Worm (Caenorhabditis elegans) whole organism, early embryonic: ENCODE results near the gene srx-84.

ENCODE experiments used
- B0310.2 ChIP-seq: sonication (generic microtip); optimal IDR thresholded peaks from 2 replicates; lab custom pipeline; 2016; ENCODE audit warnings: mild to moderate bottlenecking, missing genetic modification characterization, missing compliant biosample characterization
- F13C5.2 ChIP-seq: sonication (generic microtip); optimal IDR thresholded peaks from 2 replicates; lab custom pipeline; 2017; ENCODE audit warnings: mild to moderate bottlenecking, missing genetic modification characterization, inconsistent platforms, missing compliant biosample characterization
- aly-1 ChIP-seq: sonication (generic microtip); optimal IDR thresholded peaks from 2 replicates; lab custom pipeline; 2016; ENCODE audit warnings: missing genetic modification characterization, missing compliant biosample characterization
- ama-1 ChIP-seq: fragments of 150-350 bp; optimal IDR thresholded peaks from 2 replicates; lab custom pipeline; 2014
- ceh-13 ChIP-seq: fragments of 200-800 bp; sonication (Bioruptor generic); optimal IDR thresholded peaks from 2 replicates; lab custom pipeline; 2018; ENCODE audit warnings: mild to moderate bottlenecking, missing genetic modification characterization, missing compliant biosample characterization
- ceh-36 ChIP-seq: sonication (generic microtip); optimal IDR thresholded peaks from 2 replicates; lab custom pipeline; 2016; ENCODE audit warnings: missing genetic modification characterization, inconsistent platforms, missing compliant biosample characterization
- ets-7 ChIP-seq: sonication (generic microtip); optimal IDR thresholded peaks from 2 replicates; lab custom pipeline; 2016; ENCODE audit warnings: missing genotype, missing genetic modification characterization, missing compliant biosample characterization
- flt-1 ChIP-seq: fragments of 200-800 bp; sonication (Bioruptor generic); IDR thresholded peaks from 2 replicates; pipeline ENCODE4 v1.3.6; 2022; ENCODE audit warnings: missing genetic modification characterization, missing compliant biosample characterization
- hmbx-1 ChIP-seq: sonication (generic microtip); optimal IDR thresholded peaks from 2 replicates; lab custom pipeline; 2016; ENCODE audit warnings: mild to moderate bottlenecking, missing genetic modification characterization, missing compliant biosample characterization
- hmg-4 ChIP-seq: fragments of 200-800 bp; sonication (Bioruptor generic); optimal IDR thresholded peaks from 2 replicates; lab custom pipeline; 2018; ENCODE audit warnings: mild to moderate bottlenecking, missing genetic modification characterization, missing compliant biosample characterization
- hnd-1 ChIP-seq: sonication (generic microtip); optimal IDR thresholded peaks from 2 replicates; lab custom pipeline; 2016; ENCODE audit warnings: missing genetic modification characterization, missing compliant biosample characterization
- pes-1 ChIP-seq: fragments of 200-800 bp; sonication (Bioruptor generic); IDR thresholded peaks from 2 replicates; pipeline ENCODE4 v1.3.6; 2022; ENCODE audit warnings: missing genetic modification reagents, missing genetic modification characterization, missing compliant biosample characterization
- scrt-1 ChIP-seq: fragments of 200-800 bp; sonication (Bioruptor generic); IDR thresholded peaks from 2 replicates; pipeline ENCODE4 v1.3.6; 2022; ENCODE audit warnings: missing genetic modification characterization, missing compliant biosample characterization
- sea-1 ChIP-seq: fragments of 200-800 bp; sonication (Bioruptor generic); conservative IDR thresholded peaks from 2 replicates; pipeline ENCODE4 v1.3.6; 2022; ENCODE audit warnings: missing genetic modification characterization, missing compliant biosample characterization
- tbx-11 ChIP-seq: fragments of 200-800 bp; sonication (Bioruptor generic); IDR thresholded peaks from 2 replicates; pipeline ENCODE4 v1.3.6; 2022; ENCODE audit warnings: missing genetic modification characterization, missing compliant biosample characterization
- tbx-37 ChIP-seq: fragments of 200-800 bp; sonication (Bioruptor generic); conservative IDR thresholded peaks from 2 replicates; pipeline ENCODE4 v1.3.6; 2022; ENCODE audit warnings: missing genetic modification reagents, missing genetic modification characterization, missing compliant biosample characterization
- tra-4 ChIP-seq: sonication (generic microtip); optimal IDR thresholded peaks from 2 replicates; lab custom pipeline; 2017; ENCODE audit warnings: missing genetic modification characterization, missing compliant biosample characterization

The srx-84 gene

DNA sequence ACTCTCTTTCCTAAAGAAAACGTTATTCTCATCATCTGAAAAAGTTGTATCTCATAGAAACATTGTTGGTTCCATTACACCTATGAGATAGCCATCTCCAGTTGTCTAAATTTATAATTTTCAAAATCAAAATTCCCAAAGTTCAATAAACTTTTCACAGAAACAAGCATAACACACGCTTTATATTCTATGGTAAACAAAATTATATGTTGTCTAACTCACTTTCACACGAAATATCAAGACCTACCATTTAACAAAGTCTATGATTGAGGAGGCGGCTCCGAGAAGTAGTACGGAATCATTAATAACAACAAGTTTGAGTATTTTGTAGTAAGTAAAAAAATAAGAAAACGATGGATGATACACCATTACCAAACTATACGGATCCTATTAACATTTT lies at the start of gene srx-84:
Gene srx-84 (plus strand): TSS at position 301 of the 400 bp plus-strand sequence.
- TF ChIP-seq hnd-1, result no peak

- TF ChIP-seq hnd-1 (no peak), tbx-11 (no peak), ceh-13 (GFP tag; lab: Kevin White, UChicago) (no peak), tbx-37 (GFP tag; lab: Robert Waterston, UW) (no peak), F13C5.2 (tag; lab: Kevin White, UChicago) (no peak), ama-1 (lab: Kevin White, UChicago) (no peak), hmbx-1 (no peak), hmg-4 (GFP tag; lab: Kevin White, UChicago) (no peak), ets-7 (tag; lab: Kevin White, UChicago) (no peak), tra-4 (tag; lab: Kevin White, UChicago) (no peak), aly-1 (tag; lab: Kevin White, UChicago) (no peak), ceh-36 (tag; lab: Kevin White, UChicago) (no peak), sea-1 (GFP tag; lab: Robert Waterston, UW) (no peak), flt-1 (no peak), B0310.2 (tag; lab: Kevin White, UChicago) (no peak), scrt-1 (GFP tag; lab: Robert Waterston, UW) (no peak), pes-1 (GFP tag; lab: Robert Waterston, UW) (no peak)
Measured at ce11 chrV:11552379-11552778, 46.5 kb upstream of the srx-84 start, which contains the start of gene srx-85. TSS of gene srx-85 (plus strand) at chrV:11552679.

ce11 chrV:11554260-11554659 lies 44.6 kb upstream of the srx-84 start, which contains the start of gene duo-1:
TSS of gene duo-1 (plus strand) at chrV:11554630.
- TF ChIP-seq pes-1 (GFP tag; lab: Robert Waterston, UW) (no peak), ceh-36 (tag; lab: Kevin White, UChicago) (no peak), tbx-11 (no peak), sea-1 (GFP tag; lab: Robert Waterston, UW) (no peak), hnd-1 (no peak), hmbx-1 (no peak), tra-4 (tag; lab: Kevin White, UChicago) (no peak), F13C5.2 (tag; lab: Kevin White, UChicago) (no peak), tbx-37 (GFP tag; lab: Robert Waterston, UW) (no peak), ets-7 (tag; lab: Kevin White, UChicago) (no peak)

- TF ChIP-seq ceh-13 (GFP tag; lab: Kevin White, UChicago) (no peak), sea-1 (GFP tag; lab: Robert Waterston, UW) (no peak)
Measured at ce11 chrV:11562643-11563042, 36.3 kb upstream of the srx-84 start, which contains the start of gene srx-86. TSS of gene srx-86 (plus strand) at chrV:11562943.

DNA sequence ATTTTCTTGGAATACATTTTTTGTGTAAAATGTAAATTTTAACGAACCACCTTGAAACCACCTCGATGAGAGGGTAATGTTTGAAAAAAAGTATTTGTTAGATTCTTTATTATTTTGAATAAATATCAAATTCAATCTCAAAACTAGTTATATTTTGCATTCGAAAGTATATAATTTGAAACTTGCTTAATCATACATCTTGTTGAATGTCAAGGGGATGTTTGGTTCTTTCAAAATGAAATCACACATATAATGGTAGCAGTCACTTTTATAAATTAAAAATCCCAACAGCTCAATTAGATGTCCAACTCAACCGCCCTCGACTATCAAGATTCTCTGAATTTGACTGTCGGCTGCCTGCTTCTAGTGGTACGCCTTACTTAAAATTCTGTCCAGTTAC lies 34.3 kb upstream of the srx-84 start, which contains the start of gene srx-87:
Gene srx-87 (plus strand): TSS at position 301 of the 400 bp plus-strand sequence.
- TF ChIP-seq aly-1 (tag; lab: Kevin White, UChicago), result no peak
- TF ChIP-seq ets-7 (tag; lab: Kevin White, UChicago), result no peak
- no peak for TF ChIP-seq hnd-1
- TF ChIP-seq flt-1, result no peak
- no peak for TF ChIP-seq ceh-36 (tag; lab: Kevin White, UChicago)
- TF ChIP-seq ceh-13 (GFP tag; lab: Kevin White, UChicago), result no peak
- TF ChIP-seq tbx-37 (GFP tag; lab: Robert Waterston, UW), result no peak
- TF ChIP-seq F13C5.2 (tag; lab: Kevin White, UChicago), result no peak
- no peak for TF ChIP-seq tra-4 (tag; lab: Kevin White, UChicago)
- TF ChIP-seq B0310.2 (tag; lab: Kevin White, UChicago), result no peak
- no peak for TF ChIP-seq sea-1 (GFP tag; lab: Robert Waterston, UW)
- no peak for TF ChIP-seq ama-1 (lab: Kevin White, UChicago)
- TF ChIP-seq hmg-4 (GFP tag; lab: Kevin White, UChicago), result no peak
- TF ChIP-seq hmbx-1, result no peak
- no peak for TF ChIP-seq scrt-1 (GFP tag; lab: Robert Waterston, UW)
- TF ChIP-seq pes-1 (GFP tag; lab: Robert Waterston, UW), result no peak
- no peak for TF ChIP-seq tbx-11

ce11 chrV:11570169-11570651 lies 28.7 kb upstream of the srx-84 start, which contains the start of the genes nhr-101 and pms-2:
TSS of gene nhr-101 (plus strand) at chrV:11570476.
TSS of gene pms-2 (minus strand) at chrV:11570601.
- TF ChIP-seq ceh-36 (tag; lab: Kevin White, UChicago) (no peak), tbx-11 (no peak), scrt-1 (GFP tag; lab: Robert Waterston, UW) (no peak), aly-1 (tag; lab: Kevin White, UChicago) (no peak), B0310.2 (tag; lab: Kevin White, UChicago) (no peak), ceh-13 (GFP tag; lab: Kevin White, UChicago) (no peak), ets-7 (tag; lab: Kevin White, UChicago) (no peak), sea-1 (GFP tag; lab: Robert Waterston, UW) (no peak), hmg-4 (GFP tag; lab: Kevin White, UChicago) (no peak), flt-1 (no peak), pes-1 (GFP tag; lab: Robert Waterston, UW) (no peak), F13C5.2 (tag; lab: Kevin White, UChicago) (no peak)

DNA sequence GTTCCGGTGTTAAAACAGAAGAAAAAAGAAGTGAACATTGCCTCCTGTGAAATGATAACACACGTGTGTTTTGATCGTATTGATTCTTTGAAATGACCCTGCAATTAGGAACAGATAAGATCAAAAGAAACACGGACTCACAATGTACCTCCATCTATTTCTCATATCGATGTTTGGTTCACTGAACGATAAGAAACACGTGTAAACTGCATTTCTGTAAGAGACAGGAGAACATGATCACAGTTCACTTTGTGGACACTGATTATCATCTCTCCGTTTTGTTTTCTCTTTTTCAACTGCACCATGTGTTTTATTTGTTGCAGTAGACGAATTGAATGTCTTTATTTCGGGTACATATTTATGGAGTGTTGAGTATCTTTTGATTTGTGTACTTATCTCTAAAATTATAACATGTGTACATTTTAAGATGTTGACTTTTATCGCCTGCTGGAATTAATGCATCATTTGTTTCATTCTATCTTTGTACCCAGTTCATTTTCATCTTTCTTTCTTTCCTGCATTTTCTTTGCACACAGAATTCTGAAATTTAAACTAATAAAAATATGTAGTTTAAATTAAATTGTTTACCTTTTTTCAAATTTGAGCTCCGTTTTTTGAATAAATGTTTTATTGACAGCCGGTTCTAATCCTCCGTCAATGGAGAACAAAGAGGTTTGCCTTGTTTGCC lies 26.0 kb upstream of the srx-84 start, which contains the start of the genes H12C20.7 and nhr-68:
Gene H12C20.7 (minus strand): TSS at position 188 of the 688 bp plus-strand sequence.
Gene nhr-68 (plus strand): TSS at position 638 of the 688 bp plus-strand sequence.
- TF ChIP-seq ceh-36 (tag; lab: Kevin White, UChicago) (no peak), ets-7 (tag; lab: Kevin White, UChicago) (no peak), pes-1 (GFP tag; lab: Robert Waterston, UW) (no peak), hmg-4 (GFP tag; lab: Kevin White, UChicago) (no peak), scrt-1 (GFP tag; lab: Robert Waterston, UW) (no peak), flt-1 (no peak)
